Worm (Caenorhabditis elegans) whole organism, L4 larva: ENCODE measurements around the gene mdt-26.

Experiments used
- F10B5.3 ChIP-seq: sonication (generic microtip); optimal IDR thresholded peaks from 2 replicates; lab custom pipeline; 2016; ENCODE audit warnings: mild to moderate bottlenecking, missing genetic modification characterization, missing compliant biosample characterization
- F26F4.8 ChIP-seq: fragments of 200-800 bp; sonication (Bioruptor generic); conservative IDR thresholded peaks from 2 replicates; pipeline ENCODE4 v1.3.6; 2022; ENCODE audit warnings: missing genetic modification characterization, missing compliant biosample characterization
- F37D6.2 ChIP-seq: sonication (generic microtip); optimal IDR thresholded peaks from 2 replicates; lab custom pipeline; 2016; ENCODE audit warnings: mild to moderate bottlenecking, missing genetic modification characterization, missing compliant biosample characterization
- F49E8.2 ChIP-seq: sonication (generic microtip); optimal IDR thresholded peaks from 2 replicates; lab custom pipeline; 2016; ENCODE audit warnings: missing compliant biosample characterization, mild to moderate bottlenecking, missing genetic modification characterization, borderline replicate concordance
- R02D3.7 ChIP-seq: fragments of 150-350 bp; sonication (generic microtip); optimal IDR thresholded peaks from 3 replicates; lab custom pipeline; 2014; ENCODE audit warnings: missing biosample characterization, missing genetic modification characterization
- T26A8.4 ChIP-seq: fragments of 200-800 bp; sonication (Bioruptor generic); IDR thresholded peaks from 2 replicates; pipeline ENCODE4 v1.3.6; 2022; ENCODE audit warnings: missing genetic modification characterization, missing compliant biosample characterization
- Y5F2A.4 ChIP-seq: fragments of 200-800 bp; sonication (Bioruptor generic); optimal IDR thresholded peaks from 2 replicates; lab custom pipeline; 2018; ENCODE audit warnings: mild to moderate bottlenecking, missing genetic modification characterization, missing compliant biosample characterization
- arid-1 ChIP-seq: fragments of 200-800 bp; sonication (Bioruptor generic); conservative IDR thresholded peaks from 2 replicates; pipeline ENCODE4 v1.3.6; 2022; ENCODE audit warnings: missing genetic modification reagents, missing genetic modification characterization, missing compliant biosample characterization
- ces-1 ChIP-seq: fragments of 150-350 bp; sonication (generic microtip); optimal IDR thresholded peaks from 4 replicates; lab custom pipeline; 2014; ENCODE audit warnings: missing biosample characterization, missing genetic modification reagents, missing genetic modification characterization
- ctbp-1 ChIP-seq: fragments of 200-800 bp; sonication (Bioruptor generic); IDR thresholded peaks from 2 replicates; pipeline ENCODE4 v1.3.6; 2022; ENCODE audit warnings: missing genetic modification reagents, missing genetic modification characterization, missing compliant biosample characterization
- daf-12 ChIP-seq: fragments of 150-350 bp; optimal IDR thresholded peaks from 2 replicates; lab custom pipeline; 2014; ENCODE audit warnings: missing biosample characterization, missing genetic modification reagents, missing genetic modification characterization
- daf-16 ChIP-seq, 3 experiments: sonication (generic microtip); optimal IDR thresholded peaks; 2 replicates each; lab custom pipeline; 2016 to 2017; ENCODE audit warnings: missing genetic modification characterization in 3 of 3, missing genetic modification reagents in 3 of 3, mild to moderate bottlenecking in 2 of 3, missing compliant biosample characterization in 2 of 3, missing biosample characterization in 1 of 3, moderate library complexity in 1 of 3
- daf-19 ChIP-seq: fragments of 200-800 bp; sonication (Bioruptor generic); conservative IDR thresholded peaks from 2 replicates; pipeline ENCODE4 v1.3.6; 2022; ENCODE audit warnings: missing genetic modification characterization, missing compliant biosample characterization
- daf-8 ChIP-seq: fragments of 200-800 bp; sonication (Bioruptor generic); IDR thresholded peaks from 2 replicates; pipeline ENCODE4 v1.3.6; 2022; ENCODE audit warnings: missing genetic modification characterization, missing compliant biosample characterization
- dmd-6 ChIP-seq: fragments of 200-800 bp; sonication (Bioruptor generic); IDR thresholded peaks from 2 replicates; pipeline ENCODE4 v1.3.6; 2022; ENCODE audit warnings: missing genetic modification reagents, missing genetic modification characterization, missing compliant biosample characterization
- dmd-9 ChIP-seq: fragments of 200-800 bp; sonication (Bioruptor generic); IDR thresholded peaks from 2 replicates; pipeline ENCODE4 v1.3.6; 2022; ENCODE audit warnings: missing genetic modification reagents, missing genetic modification characterization, missing compliant biosample characterization
- dpl-1 ChIP-seq: fragments of 150-350 bp; optimal IDR thresholded peaks from 2 replicates; lab custom pipeline; 2014; ENCODE audit warnings: missing biosample characterization, missing genetic modification reagents, missing genetic modification characterization
- dve-1 ChIP-seq: sonication (generic microtip); optimal IDR thresholded peaks from 2 replicates; lab custom pipeline; 2017; ENCODE audit warnings: antibody characterized with exemption, mild to moderate bottlenecking, missing genetic modification characterization, missing compliant biosample characterization; ENCODE audit not compliant: insufficient read depth
- egl-27 ChIP-seq: sonication (generic microtip); optimal IDR thresholded peaks from 3 replicates; lab custom pipeline; 2017; ENCODE audit warnings: missing biosample characterization, missing genetic modification reagents, missing genetic modification characterization
- fkh-10 ChIP-seq: fragments of 150-350 bp; optimal IDR thresholded peaks from 2 replicates; lab custom pipeline; 2014; ENCODE audit warnings: missing biosample characterization, missing genetic modification reagents, missing genetic modification characterization
- gei-8 ChIP-seq: fragments of 200-800 bp; sonication (Bioruptor generic); optimal IDR thresholded peaks from 2 replicates; lab custom pipeline; 2018; ENCODE audit warnings: mild to moderate bottlenecking, missing genetic modification characterization, missing compliant biosample characterization
- hif-1 ChIP-seq, 2 experiments: sonication (generic microtip); optimal IDR thresholded peaks; 2 replicates each; lab custom pipeline; 2016 to 2017; ENCODE audit warnings: missing compliant biosample characterization in 2 of 2, missing genetic modification characterization in 2 of 2, missing genetic modification reagents in 2 of 2, missing genotype in 2 of 2, mild to moderate bottlenecking in 1 of 2
- hlh-11 ChIP-seq: fragments of 200-800 bp; sonication (Bioruptor generic); optimal IDR thresholded peaks from 2 replicates; lab custom pipeline; 2018; ENCODE audit warnings: mild to moderate bottlenecking, missing genetic modification characterization, missing compliant biosample characterization
- lim-7 ChIP-seq: fragments of 200-800 bp; sonication (Bioruptor generic); IDR thresholded peaks from 2 replicates; pipeline ENCODE4 v1.3.6; 2022; ENCODE audit warnings: missing genetic modification characterization, missing compliant biosample characterization
- lin-1 ChIP-seq: fragments of 200-800 bp; sonication (Bioruptor generic); IDR thresholded peaks from 2 replicates; pipeline ENCODE4 v1.3.6; 2022; ENCODE audit warnings: missing genetic modification reagents, missing genetic modification characterization, missing compliant biosample characterization
- lin-29 ChIP-seq: fragments of 200-800 bp; sonication (Bioruptor generic); IDR thresholded peaks from 2 replicates; pipeline ENCODE4 v1.3.6; 2022; ENCODE audit warnings: missing genetic modification reagents, missing genetic modification characterization, missing compliant biosample characterization
- lin-39 ChIP-seq: fragments of 150-350 bp; optimal IDR thresholded peaks from 2 replicates; lab custom pipeline; 2014; ENCODE audit warnings: missing biosample characterization, missing genetic modification reagents, missing genetic modification characterization
- lir-3 ChIP-seq: sonication (generic microtip); optimal IDR thresholded peaks from 2 replicates; lab custom pipeline; 2016; ENCODE audit warnings: mild to moderate bottlenecking, missing genetic modification characterization, missing compliant biosample characterization
- mep-1 ChIP-seq: fragments of 150-350 bp; sonication (generic microtip); optimal IDR thresholded peaks from 3 replicates; lab custom pipeline; 2014; ENCODE audit warnings: missing biosample characterization, missing genetic modification characterization
- mes-2 ChIP-seq: sonication (generic microtip); optimal IDR thresholded peaks from 2 replicates; lab custom pipeline; 2016; ENCODE audit warnings: missing genotype, mild to moderate bottlenecking, missing genetic modification characterization, missing compliant biosample characterization; ENCODE audit not compliant: poor library complexity, severe bottlenecking
- nhr-102 ChIP-seq: sonication (generic microtip); optimal IDR thresholded peaks from 2 replicates; lab custom pipeline; 2016; ENCODE audit warnings: mild to moderate bottlenecking, missing genetic modification characterization, moderate library complexity, missing compliant biosample characterization
- nhr-11 ChIP-seq: fragments of 150-350 bp; optimal IDR thresholded peaks from 2 replicates; lab custom pipeline; 2014; ENCODE audit warnings: missing biosample characterization, missing genetic modification characterization
- nhr-111 ChIP-seq: fragments of 200-800 bp; sonication (Bioruptor generic); optimal IDR thresholded peaks from 2 replicates; lab custom pipeline; 2018; ENCODE audit warnings: mild to moderate bottlenecking, missing genetic modification characterization, missing compliant biosample characterization
- nhr-25 ChIP-seq: sonication (generic microtip); optimal IDR thresholded peaks from 2 replicates; lab custom pipeline; 2017; ENCODE audit warnings: missing genetic modification characterization, mild to moderate bottlenecking, missing compliant biosample characterization, antibody characterized with exemption, moderate library complexity, borderline replicate concordance; ENCODE audit not compliant: insufficient read depth
- nhr-28 ChIP-seq: fragments of 150-350 bp; optimal IDR thresholded peaks from 2 replicates; lab custom pipeline; 2014; ENCODE audit warnings: missing biosample characterization, missing genetic modification characterization
- nhr-42 ChIP-seq: fragments of 200-800 bp; sonication (Bioruptor generic); IDR thresholded peaks from 2 replicates; pipeline ENCODE4 v1.3.6; 2022; ENCODE audit warnings: missing genetic modification characterization, missing compliant biosample characterization
- saeg-2 ChIP-seq: fragments of 200-800 bp; sonication (Bioruptor generic); IDR thresholded peaks from 2 replicates; pipeline ENCODE4 v1.3.6; 2022; ENCODE audit warnings: missing genetic modification reagents, missing genetic modification characterization, missing compliant biosample characterization
- skn-1 ChIP-seq: fragments of 150-350 bp; optimal IDR thresholded peaks from 2 replicates; lab custom pipeline; 2014; ENCODE audit warnings: missing biosample characterization, missing genetic modification characterization
- snpc-1.2 ChIP-seq: fragments of 200-800 bp; sonication (Bioruptor generic); IDR thresholded peaks from 2 replicates; pipeline ENCODE4 v1.3.6; 2022; ENCODE audit warnings: missing genetic modification reagents, missing genetic modification characterization, missing compliant biosample characterization
- snpc-4 ChIP-seq: fragments of 150-350 bp; optimal IDR thresholded peaks from 2 replicates; lab custom pipeline; 2014; ENCODE audit warnings: missing biosample characterization, missing genetic modification characterization
- spr-1 ChIP-seq: sonication (generic microtip); optimal IDR thresholded peaks from 2 replicates; lab custom pipeline; 2016; ENCODE audit warnings: mild to moderate bottlenecking, missing genetic modification characterization, missing compliant biosample characterization
- spr-3 ChIP-seq: fragments of 200-800 bp; sonication (Bioruptor generic); optimal IDR thresholded peaks from 2 replicates; lab custom pipeline; 2018; ENCODE audit warnings: mild to moderate bottlenecking, missing genetic modification characterization, missing compliant biosample characterization
- unc-39 ChIP-seq: sonication (generic microtip); optimal IDR thresholded peaks from 2 replicates; lab custom pipeline; 2017; ENCODE audit warnings: missing biosample characterization, missing genetic modification characterization
- unc-62 ChIP-seq, 3 experiments: fragments of 150-350 bp in 1 of 3; sonication (generic microtip); optimal IDR thresholded peaks in 2 of 3; peaks in 1 of 3; 1 replicate in 1 of 3; 2 replicates in 2 of 3; lab custom pipeline; 2014 to 2017; ENCODE audit warnings: missing biosample characterization in 3 of 3, missing genetic modification characterization in 3 of 3, missing genetic modification reagents in 3 of 3, missing genotype in 1 of 3
- vab-7 ChIP-seq: fragments of 200-800 bp; sonication (Bioruptor generic); IDR thresholded peaks from 2 replicates; pipeline ENCODE4 v1.3.6; 2022; ENCODE audit warnings: missing genetic modification reagents, missing genetic modification characterization, missing compliant biosample characterization
- ztf-11 ChIP-seq: fragments of 150-350 bp; optimal IDR thresholded peaks from 2 replicates; lab custom pipeline; 2014; ENCODE audit warnings: missing biosample characterization, missing genetic modification characterization
- ztf-7 ChIP-seq: fragments of 150-350 bp; optimal IDR thresholded peaks from 2 replicates; lab custom pipeline; 2014; ENCODE audit warnings: missing biosample characterization, missing genetic modification characterization

Gene mdt-26

ce11 chrII:5660736-5661734 is at the start of gene mdt-26, which contains the start of gene ift-43:
mdt-26 (plus strand) TSS chrII:5661181.
ift-43 (minus strand) TSS chrII:5660786.
- TF ChIP-seq dpl-1 (peak; percentile 40), F37D6.2 (tag; lab: Kevin White, UChicago) (peak; percentile 70), Y5F2A.4 (GFP tag; lab: Kevin White, UChicago) (no peak), dmd-9 (GFP tag; lab: Robert Waterston, UW) (no peak), F10B5.3 (tag; lab: Kevin White, UChicago) (peak; percentile 42), lir-3 (peak; percentile 28), snpc-1.2 (GFP tag; lab: Robert Waterston, UW) (peak; percentile 75), spr-3 (GFP tag; lab: Kevin White, UChicago) (no peak), lim-7 (peak; percentile 69), ztf-7 (no peak), vab-7 (GFP tag; lab: Robert Waterston, UW) (0 out of 2 replicates have a peak, but pooled peaks have one; percentile 42), gei-8 (GFP tag; lab: Kevin White, UChicago) (no peak), F26F4.8 (GFP tag; lab: Robert Waterston, UW) (no peak), unc-62 (GFP tag; optimal IDR thresholded peaks at IDR 0.05 in 1 of 2; lab: Kevin White, UChicago) (peak in 1 of 2 experiments; percentile 97), unc-62 (tag; optimal IDR thresholded peaks at IDR 0.05; lab: Kevin White, UChicago) (no peak), nhr-111 (peak; percentile 21), daf-19 (peak; percentile 91), F49E8.2 (tag; lab: Kevin White, UChicago) (no peak), ztf-11 (tag; lab: Kevin White, UChicago) (no peak), egl-27 (tag; lab: Kevin White, UChicago) (no peak), lin-39 (tag; lab: Kevin White, UChicago) (no peak), T26A8.4 (GFP tag; lab: Robert Waterston, UW) (peak; percentile 82), nhr-102 (tag; lab: Kevin White, UChicago) (peak; percentile 70), fkh-10 (GFP tag; lab: Kevin White, UChicago) (peak; percentile 63), saeg-2 (GFP tag; lab: Robert Waterston, UW) (peak; percentile 58; the same call in 1 of the 2 replicates), daf-12 (tag; lab: Kevin White, UChicago) (no peak), hif-1 (tag; optimal IDR thresholded peaks at IDR 0.05; lab: Kevin White, UChicago) (peak; percentile 31 to 69), ces-1 (GFP tag; lab: Kevin White, UChicago) (no peak), spr-1 (tag; lab: Kevin White, UChicago) (peak; percentile 81), unc-39 (tag; lab: Kevin White, UChicago) (no peak), dve-1 (tag; lab: Kevin White, UChicago) (peak; percentile 79), lin-29 (GFP tag; lab: Robert Waterston, UW) (peak; percentile 49; the same call in 1 of the 2 replicates), snpc-4 (tag; lab: Kevin White, UChicago) (no peak), daf-16 (GFP tag; optimal IDR thresholded peaks at IDR 0.05; lab: Kevin White, UChicago) (peak; percentile 36 to 59), daf-16 (tag; optimal IDR thresholded peaks at IDR 0.05; lab: Kevin White, UChicago) (peak; percentile 47), lin-1 (GFP tag; lab: Robert Waterston, UW) (no peak), ctbp-1 (peak; percentile 92), nhr-42 (peak; percentile 83), skn-1 (tag; lab: Kevin White, UChicago) (no peak), arid-1 (GFP tag; lab: Robert Waterston, UW) (peak; percentile 78), nhr-11 (tag; lab: Kevin White, UChicago) (peak; percentile 69), R02D3.7 (tag; lab: Kevin White, UChicago) (no peak), nhr-25 (tag; lab: Kevin White, UChicago) (peak; percentile 61), nhr-28 (tag; lab: Kevin White, UChicago) (peak; percentile 46), mep-1 (tag; lab: Kevin White, UChicago) (peak; percentile 77), mes-2 (tag; lab: Kevin White, UChicago) (peak; percentile 74), dmd-6 (GFP tag; lab: Robert Waterston, UW) (peak; percentile 70), hlh-11 (tag; lab: Kevin White, UChicago) (peak; percentile 53), daf-8 (no peak)
